Worm (Caenorhabditis elegans) whole organism, early embryonic: ENCODE measurements around the gene pqn-79.
"Not testable (repeated sequence)": the region's sequence is repeated elsewhere in the genome, so short reads cannot be mapped to it uniquely, and the experiment has no call there.

Source experiments
- ama-1 ChIP-seq: fragments of 150-350 bp; optimal IDR thresholded peaks from 2 replicates; lab custom pipeline; 2014
- ets-7 ChIP-seq: sonication (generic microtip); optimal IDR thresholded peaks from 2 replicates; lab custom pipeline; 2016; ENCODE audit warnings: missing genotype, missing genetic modification characterization, missing compliant biosample characterization
- tra-4 ChIP-seq: sonication (generic microtip); optimal IDR thresholded peaks from 2 replicates; lab custom pipeline; 2017; ENCODE audit warnings: missing genetic modification characterization, missing compliant biosample characterization

pqn-79 gene

DNA sequence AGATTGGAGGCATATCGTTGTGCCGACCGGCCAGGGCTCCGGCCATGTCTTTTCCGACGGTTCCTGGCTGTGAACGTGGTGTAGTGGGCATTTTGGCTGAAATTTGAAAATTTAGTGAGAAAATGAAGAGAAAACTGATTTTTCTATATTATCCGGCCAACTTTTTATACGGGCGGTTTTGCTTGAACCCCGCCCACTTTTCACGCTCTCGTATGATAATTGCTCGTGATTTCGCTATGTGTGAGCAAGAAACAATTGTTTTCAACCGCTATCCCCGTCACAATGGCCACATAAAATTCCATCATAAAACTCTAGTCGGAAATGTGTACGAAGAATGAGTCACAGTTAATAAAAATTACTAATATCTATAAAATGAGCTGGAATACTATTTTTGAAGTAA, 46.3 kb downstream of the pqn-79 start, which contains the start of gene Y105C5A.12:
Gene Y105C5A.12 (minus strand): TSS at position 101 of the 400 bp plus-strand sequence.
- TF ChIP-seq tra-4 (tag; lab: Kevin White, UChicago); ets-7 (tag; lab: Kevin White, UChicago); ama-1: not testable (repeated sequence)
